Fruit fly (Drosophila melanogaster): ENCODE results near the gene PLCXD.

- TF ChIP-seq Hr96 (GFP tag; optimal IDR thresholded peaks at IDR 0.05) (no peak), CG33017 (tag; optimal IDR thresholded peaks at IDR 0.05) (no peak), CG5204 (GFP tag; optimal IDR thresholded peaks at IDR 0.05) (no peak), kay (GFP tag; ENCODE audit: borderline replicate concordance) (no peak), Mnt (GFP tag; optimal IDR thresholded peaks at IDR 0.05) (no peak), CG7101 (tag; optimal IDR thresholded peaks at IDR 0.05) (no peak), Clk (GFP tag; optimal IDR thresholded peaks at IDR 0.05) (no peak)
Observed at dm6 chr2L:12078695-12079094, 29.5 kb downstream of the PLCXD start.
